Fruit fly (Drosophila melanogaster) whole organism, prepupa: ENCODE measurements around the gene Calr.
A peak's percentile ranks its signal among the peaks of the same experiment; 100 is the strongest.

Experiments
- CG10669 ChIP-seq: fragments of 200-800 bp; sonication (Bioruptor generic); optimal IDR thresholded peaks from 3 replicates; lab custom pipeline; 2018; ENCODE audit warnings: missing biosample characterization, mild to moderate bottlenecking, missing genetic modification characterization, moderate library complexity
- CG11294 ChIP-seq: fragments of 200-800 bp; sonication (Bioruptor generic); IDR thresholded peaks from 2 replicates; pipeline ENCODE4 v1.3.6; 2022; ENCODE audit warnings: missing biosample characterization, missing genetic modification characterization
- CG11762 ChIP-seq: fragments of 200-800 bp; sonication (Bioruptor generic); optimal IDR thresholded peaks from 3 replicates; lab custom pipeline; 2016; ENCODE audit warnings: missing biosample characterization, missing genetic modification characterization; ENCODE audit not compliant: insufficient read depth
- CG11902 ChIP-seq: fragments of 200-800 bp; sonication (Bioruptor generic); optimal IDR thresholded peaks from 3 replicates; lab custom pipeline; 2016; ENCODE audit warnings: missing biosample characterization, missing genetic modification characterization
- CG15336 ChIP-seq: fragments of 200-800 bp; sonication (Bioruptor generic); IDR thresholded peaks from 2 replicates; pipeline ENCODE4 v1.3.6; 2022; ENCODE audit warnings: missing biosample characterization, missing genetic modification characterization
- CG1621 ChIP-seq: fragments of 200-800 bp; sonication (Bioruptor generic); optimal IDR thresholded peaks from 3 replicates; lab custom pipeline; 2018; ENCODE audit warnings: missing biosample characterization, mild to moderate bottlenecking, missing genetic modification characterization
- CG16779 ChIP-seq: fragments of 200-800 bp; sonication (Bioruptor generic); optimal IDR thresholded peaks from 3 replicates; lab custom pipeline; 2017; ENCODE audit warnings: missing biosample characterization, mild to moderate bottlenecking, missing genetic modification characterization
- CG3032 ChIP-seq: fragments of 200-800 bp; optimal IDR thresholded peaks from 2 replicates; lab custom pipeline; 2019; ENCODE audit warnings: missing biosample characterization, mild to moderate bottlenecking, missing genetic modification characterization, moderate library complexity
- CG31627 ChIP-seq: fragments of 200-800 bp; sonication (Bioruptor generic); optimal IDR thresholded peaks from 3 replicates; lab custom pipeline; 2016; ENCODE audit warnings: missing biosample characterization, missing genetic modification characterization
- CG32006 ChIP-seq: fragments of 200-800 bp; sonication (Bioruptor generic); optimal IDR thresholded peaks from 3 replicates; lab custom pipeline; 2017; ENCODE audit warnings: missing biosample characterization, mild to moderate bottlenecking, missing genetic modification characterization
- CG34406 ChIP-seq: fragments of 200-800 bp; sonication (Bioruptor generic); optimal IDR thresholded peaks from 3 replicates; lab custom pipeline; 2016; ENCODE audit warnings: missing biosample characterization, missing genetic modification characterization
- CG3919 ChIP-seq: fragments of 200-800 bp; sonication (Bioruptor generic); optimal IDR thresholded peaks from 3 replicates; lab custom pipeline; 2016; ENCODE audit warnings: missing biosample characterization, missing genetic modification characterization
- CG4318 ChIP-seq: fragments of 200-800 bp; sonication (Bioruptor generic); optimal IDR thresholded peaks from 3 replicates; lab custom pipeline; 2017; ENCODE audit warnings: missing biosample characterization, mild to moderate bottlenecking, missing genetic modification characterization
- CG6163 ChIP-seq: fragments of 200-800 bp; sonication (Bioruptor generic); IDR thresholded peaks from 3 replicates; pipeline ENCODE4 v1.3.6; 2022; ENCODE audit warnings: missing biosample characterization, missing genetic modification characterization
- CG6276 ChIP-seq: fragments of 200-800 bp; sonication (Bioruptor generic); optimal IDR thresholded peaks from 2 replicates; lab custom pipeline; 2017; ENCODE audit warnings: missing biosample characterization, mild to moderate bottlenecking, missing genetic modification characterization
- CG6792 ChIP-seq: fragments of 200-800 bp; sonication (Bioruptor generic); optimal IDR thresholded peaks from 3 replicates; lab custom pipeline; 2016; ENCODE audit warnings: missing biosample characterization, missing genetic modification characterization
- CG6854 ChIP-seq: fragments of 200-800 bp; sonication (Bioruptor generic); optimal IDR thresholded peaks from 2 replicates; lab custom pipeline; 2017; ENCODE audit warnings: missing biosample characterization, mild to moderate bottlenecking, missing genetic modification characterization
- CG7368 ChIP-seq: fragments of 200-800 bp; sonication (Bioruptor generic); optimal IDR thresholded peaks from 3 replicates; lab custom pipeline; 2016; ENCODE audit warnings: missing biosample characterization, missing genetic modification characterization
- CG8119 ChIP-seq: fragments of 200-800 bp; sonication (Bioruptor generic); IDR thresholded peaks from 3 replicates; pipeline ENCODE4 v1.3.6; 2022; ENCODE audit warnings: missing biosample characterization, missing genetic modification characterization
- CG8319 ChIP-seq: fragments of 200-800 bp; sonication (Bioruptor generic); optimal IDR thresholded peaks from 3 replicates; lab custom pipeline; 2016; ENCODE audit warnings: missing biosample characterization, missing genetic modification characterization
- CG9139 ChIP-seq: fragments of 200-800 bp; sonication (Bioruptor generic); optimal IDR thresholded peaks from 3 replicates; lab custom pipeline; 2017; ENCODE audit warnings: missing biosample characterization, mild to moderate bottlenecking, missing genetic modification characterization
- Eip75B ChIP-seq: fragments of 200-800 bp; sonication (Bioruptor generic); optimal IDR thresholded peaks from 3 replicates; lab custom pipeline; 2016; ENCODE audit warnings: missing biosample characterization, missing genetic modification characterization
- Eip78C ChIP-seq: fragments of 200-800 bp; sonication (Bioruptor generic); peaks from one replicate; lab custom pipeline; 2016; ENCODE audit warnings: missing biosample characterization, missing genetic modification characterization
- Ets21C ChIP-seq: fragments of 200-800 bp; sonication (Bioruptor generic); optimal IDR thresholded peaks from 3 replicates; lab custom pipeline; 2016; ENCODE audit warnings: missing biosample characterization, missing genetic modification characterization
- Ets96B ChIP-seq: fragments of 200-800 bp; optimal IDR thresholded peaks from 2 replicates; lab custom pipeline; 2019; ENCODE audit warnings: missing biosample characterization, mild to moderate bottlenecking, missing genetic modification characterization, moderate library complexity
- Gug ChIP-seq: fragments of 200-800 bp; sonication (Bioruptor generic); IDR thresholded peaks from 2 replicates; pipeline ENCODE4 v1.3.6; 2022; ENCODE audit warnings: missing biosample characterization, missing genetic modification characterization
- Hr38 ChIP-seq: sonication (Bioruptor generic); optimal IDR thresholded peaks from 2 replicates; lab custom pipeline; 2016; ENCODE audit warnings: missing biosample characterization, missing genetic modification characterization
- Hr39 ChIP-seq: fragments of 200-800 bp; sonication (Bioruptor generic); optimal IDR thresholded peaks from 2 replicates; lab custom pipeline; 2016; ENCODE audit warnings: missing biosample characterization, missing genetic modification characterization
- Hr4 ChIP-seq: fragments of 200-800 bp; sonication (Bioruptor generic); optimal IDR thresholded peaks from 3 replicates; lab custom pipeline; 2016; ENCODE audit warnings: missing biosample characterization, missing genetic modification characterization
- Lpt ChIP-seq: fragments of 200-800 bp; sonication (Bioruptor generic); optimal IDR thresholded peaks from 3 replicates; lab custom pipeline; 2016; ENCODE audit warnings: missing biosample characterization, missing genetic modification characterization
- Met ChIP-seq: fragments of 200-800 bp; sonication (Bioruptor generic); optimal IDR thresholded peaks from 3 replicates; lab custom pipeline; 2016; ENCODE audit warnings: missing biosample characterization, missing genetic modification characterization
- OdsH ChIP-seq: fragments of 200-800 bp; sonication (Bioruptor generic); optimal IDR thresholded peaks from 3 replicates; lab custom pipeline; 2016; ENCODE audit warnings: missing biosample characterization, missing genetic modification characterization
- Smox ChIP-seq: fragments of 200-800 bp; sonication (Bioruptor generic); optimal IDR thresholded peaks from 3 replicates; lab custom pipeline; 2016; ENCODE audit warnings: missing biosample characterization, missing genetic modification characterization
- Sox102F ChIP-seq: fragments of 200-800 bp; sonication (Bioruptor generic); optimal IDR thresholded peaks from 2 replicates; lab custom pipeline; 2016; ENCODE audit warnings: missing biosample characterization, mild to moderate bottlenecking, missing genetic modification characterization
- achi ChIP-seq: fragments of 200-800 bp; sonication (Bioruptor generic); optimal IDR thresholded peaks from 3 replicates; lab custom pipeline; 2016; ENCODE audit warnings: missing biosample characterization, missing genetic modification characterization
- acj6 ChIP-seq: fragments of 200-800 bp; sonication (Bioruptor generic); optimal IDR thresholded peaks from 3 replicates; lab custom pipeline; 2016; ENCODE audit warnings: missing biosample characterization, missing genetic modification characterization
- cyc ChIP-seq: fragments of 200-800 bp; sonication (Bioruptor generic); optimal IDR thresholded peaks from 3 replicates; lab custom pipeline; 2016; ENCODE audit warnings: missing biosample characterization, missing genetic modification characterization
- dac ChIP-seq: fragments of 200-800 bp; sonication (Bioruptor generic); optimal IDR thresholded peaks from 2 replicates; lab custom pipeline; 2017; ENCODE audit warnings: missing biosample characterization, mild to moderate bottlenecking, missing genetic modification characterization
- dsx ChIP-seq: fragments of 200-800 bp; optimal IDR thresholded peaks from 3 replicates; lab custom pipeline; 2019; ENCODE audit warnings: missing biosample characterization, mild to moderate bottlenecking, missing genetic modification characterization, moderate library complexity; ENCODE audit not compliant: poor library complexity, severe bottlenecking
- eg ChIP-seq: fragments of 200-800 bp; sonication (Bioruptor generic); IDR thresholded peaks from 3 replicates; pipeline ENCODE4 v1.3.6; 2022; ENCODE audit warnings: missing biosample characterization, missing genetic modification characterization
- fd59A ChIP-seq: fragments of 200-800 bp; sonication (Bioruptor generic); optimal IDR thresholded peaks from 2 replicates; lab custom pipeline; 2017; ENCODE audit warnings: missing biosample characterization, mild to moderate bottlenecking, missing genetic modification characterization, missing genetic modification reagents
- fd85E ChIP-seq: fragments of 200-800 bp; sonication (Bioruptor generic); optimal IDR thresholded peaks from 3 replicates; lab custom pipeline; 2016; ENCODE audit warnings: missing biosample characterization, missing genetic modification characterization
- lz ChIP-seq: fragments of 200-800 bp; sonication (Bioruptor generic); optimal IDR thresholded peaks from 3 replicates; lab custom pipeline; 2016; ENCODE audit warnings: missing biosample characterization, missing genetic modification characterization
- pdm3 ChIP-seq: fragments of 200-800 bp; sonication (Bioruptor generic); optimal IDR thresholded peaks from 3 replicates; lab custom pipeline; 2016; ENCODE audit warnings: missing biosample characterization, missing genetic modification characterization
- salr ChIP-seq, 2 experiments: fragments of 200-800 bp; sonication (Bioruptor generic); optimal IDR thresholded peaks; 3 replicates each; lab custom pipeline; 2016 to 2018; ENCODE audit warnings: missing biosample characterization in 2 of 2, missing genetic modification characterization in 2 of 2, mild to moderate bottlenecking in 1 of 2
- spab ChIP-seq: fragments of 200-800 bp; sonication (Bioruptor generic); optimal IDR thresholded peaks from 2 replicates; lab custom pipeline; 2017; ENCODE audit warnings: missing biosample characterization, mild to moderate bottlenecking, missing genetic modification characterization, missing genetic modification reagents
- ss ChIP-seq, 2 experiments: fragments of 200-800 bp; sonication (Bioruptor generic); optimal IDR thresholded peaks; 2 replicates in 1 of 2; 3 replicates in 1 of 2; lab custom pipeline; 2017 to 2018; ENCODE audit warnings: mild to moderate bottlenecking in 2 of 2, missing biosample characterization in 2 of 2, missing genetic modification characterization in 2 of 2, moderate library complexity in 1 of 2
- topi ChIP-seq: fragments of 200-800 bp; sonication (Bioruptor generic); optimal IDR thresholded peaks from 3 replicates; lab custom pipeline; 2016; ENCODE audit warnings: missing biosample characterization, missing genetic modification characterization
- vri ChIP-seq: fragments of 200-800 bp; sonication (Bioruptor generic); optimal IDR thresholded peaks from 3 replicates; lab custom pipeline; 2016; ENCODE audit warnings: missing biosample characterization, mild to moderate bottlenecking, missing genetic modification characterization

The Calr gene

DNA sequence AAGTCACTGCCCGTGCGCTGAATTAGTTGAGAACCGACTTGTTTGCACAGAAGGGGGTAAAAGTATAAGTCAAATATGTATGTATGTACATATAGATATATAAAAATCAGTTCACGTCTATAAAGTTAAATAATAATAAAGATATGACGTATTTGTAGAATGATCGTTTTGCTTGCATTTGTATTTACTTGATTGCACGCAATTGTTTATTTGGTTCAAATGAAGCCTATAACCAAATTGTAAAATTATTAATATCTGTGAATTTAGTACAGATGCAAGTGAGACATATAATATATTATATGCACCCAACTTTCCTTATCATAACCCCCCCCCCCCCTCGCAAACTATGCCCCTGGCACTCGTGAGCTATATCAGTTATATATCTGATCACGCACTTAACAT is 30.1 kb downstream of the Calr start (continued):
- peak; percentile 18 for TF ChIP-seq fd59A
- peak; percentile 4 for TF ChIP-seq acj6 (GFP tag; lab: Kevin White, UChicago)
- no peak for TF ChIP-seq CG6854 (GFP tag; lab: Kevin White, UChicago)
- TF ChIP-seq CG6163 (GFP tag; lab: Robert Waterston, UW) = peak; percentile 59; the same call in 1 of the 3 replicates
- no peak for TF ChIP-seq CG4318 (GFP tag; lab: Kevin White, UChicago)
- TF ChIP-seq Met (GFP tag; lab: Kevin White, UChicago) = no peak
- TF ChIP-seq CG16779 = peak; percentile 36
- TF ChIP-seq lz (GFP tag; lab: Kevin White, UChicago) = no peak

DNA sequence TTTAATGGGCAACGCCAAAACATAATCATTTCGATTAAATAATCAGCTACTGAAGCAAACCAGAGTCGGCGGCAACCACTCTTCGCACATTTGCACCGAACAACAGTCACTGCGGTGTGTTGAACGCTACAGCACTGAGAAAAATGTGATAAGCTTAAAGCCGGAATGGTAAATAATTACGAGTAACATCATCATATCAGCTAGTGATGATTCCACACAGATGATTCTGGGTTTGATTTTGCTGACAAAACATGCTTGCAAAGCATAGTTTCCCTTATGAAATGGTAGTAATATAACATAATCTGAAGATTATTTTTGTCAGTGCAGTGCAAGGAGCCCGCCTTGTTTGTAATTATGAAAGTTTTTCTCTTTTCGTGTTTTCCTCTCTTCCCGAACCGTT is 32.6 kb downstream of the Calr start:
- TF ChIP-seq CG15336 (GFP tag; lab: Robert Waterston, UW) (peak; percentile 92), Met (GFP tag; lab: Kevin White, UChicago) (peak; percentile 72), topi (GFP tag; lab: Kevin White, UChicago) (peak; percentile 58), acj6 (GFP tag; lab: Kevin White, UChicago) (peak; percentile 87), ss (GFP tag; optimal IDR thresholded peaks at IDR 0.05; lab: Kevin White, UChicago) (peak in 1 of 2 experiments; percentile 31), CG10669 (GFP tag; lab: Kevin White, UChicago) (peak; percentile 59), CG16779 (peak; percentile 41), eg (GFP tag; lab: Robert Waterston, UW) (peak; percentile 89), Eip75B (GFP tag; lab: Kevin White, UChicago) (peak; percentile 83), CG11762 (GFP tag; lab: Kevin White, UChicago) (peak; percentile 81), CG6163 (GFP tag; lab: Robert Waterston, UW) (peak; percentile 86), CG8319 (GFP tag; lab: Kevin White, UChicago) (peak; percentile 61), Eip78C (GFP tag; lab: Kevin White, UChicago) (peak; percentile 6), Smox (GFP tag; lab: Kevin White, UChicago) (no peak), Hr38 (GFP tag; lab: Kevin White, UChicago) (peak; percentile 39), CG32006 (peak; percentile 96), dac (GFP tag; lab: Kevin White, UChicago) (peak; percentile 93), pdm3 (peak; percentile 87), CG6854 (GFP tag; lab: Kevin White, UChicago) (peak; percentile 39), CG7368 (GFP tag; lab: Kevin White, UChicago) (peak; percentile 75), Lpt (GFP tag; lab: Kevin White, UChicago) (peak; percentile 92), Sox102F (peak; percentile 73), salr (GFP tag; optimal IDR thresholded peaks at IDR 0.05; lab: Kevin White, UChicago) (peak; percentile 49 to 82), CG1621 (peak; percentile 52), Ets21C (GFP tag; lab: Kevin White, UChicago) (peak; percentile 51), vri (GFP tag; lab: Kevin White, UChicago) (peak; percentile 54), spab (GFP tag; lab: Kevin White, UChicago) (peak; percentile 64), CG8119 (peak; percentile 95), CG11902 (peak; percentile 68), CG4318 (GFP tag; lab: Kevin White, UChicago) (peak; percentile 90), Gug (peak; percentile 78), CG6276 (GFP tag; lab: Kevin White, UChicago) (peak; percentile 87), cyc (peak; percentile 77), CG6792 (GFP tag; lab: Kevin White, UChicago) (peak; percentile 81), Ets96B (tag; lab: Kevin White, UChicago) (peak; percentile 67), Hr39 (peak; percentile 83), Hr4 (GFP tag; lab: Kevin White, UChicago) (peak; percentile 98), CG9139 (peak; percentile 14), achi (peak; percentile 84), CG34406 (GFP tag; lab: Kevin White, UChicago) (peak; percentile 73), fd85E (GFP tag; lab: Kevin White, UChicago) (peak; percentile 32), CG11294 (peak; percentile 64; the same call in 1 of the 2 replicates), CG3032 (peak; percentile 62), dsx (GFP tag; lab: Kevin White, UChicago) (no peak), CG31627 (GFP tag; lab: Kevin White, UChicago) (peak; percentile 77), CG3919 (peak; percentile 92), OdsH (GFP tag; lab: Kevin White, UChicago) (peak; percentile 88)
